Worm (Caenorhabditis elegans) whole organism, L4 larva: ENCODE measurements around the gene gfat-2.
A peak's percentile ranks its signal among the peaks of the same experiment; 100 is the strongest.

Experiments
- attf-4 ChIP-seq: sonication (generic microtip); optimal IDR thresholded peaks from 3 replicates; lab custom pipeline; 2017; ENCODE audit warnings: missing biosample characterization, missing genetic modification characterization
- daf-8 ChIP-seq: fragments of 200-800 bp; sonication (Bioruptor generic); IDR thresholded peaks from 2 replicates; pipeline ENCODE4 v1.3.6; 2022; ENCODE audit warnings: missing genetic modification characterization, missing compliant biosample characterization
- fkh-10 ChIP-seq: fragments of 150-350 bp; optimal IDR thresholded peaks from 2 replicates; lab custom pipeline; 2014; ENCODE audit warnings: missing biosample characterization, missing genetic modification reagents, missing genetic modification characterization
- fos-1 ChIP-seq: fragments of 150-350 bp; optimal IDR thresholded peaks from 2 replicates; lab custom pipeline; 2014; ENCODE audit warnings: missing biosample characterization, missing genetic modification characterization
- lin-15B ChIP-seq: fragments of 150-350 bp; sonication (generic microtip); optimal IDR thresholded peaks from 3 replicates; lab custom pipeline; 2014; ENCODE audit warnings: missing biosample characterization, missing genetic modification characterization
- mep-1 ChIP-seq: fragments of 150-350 bp; sonication (generic microtip); optimal IDR thresholded peaks from 3 replicates; lab custom pipeline; 2014; ENCODE audit warnings: missing biosample characterization, missing genetic modification characterization
- pha-4 ChIP-seq, 2 experiments: fragments of 150-350 bp in 1 of 2; fragments of 200-800 bp in 1 of 2; sonication (Bioruptor generic) in 1 of 2; IDR thresholded peaks in 1 of 2; optimal IDR thresholded peaks in 1 of 2; 2 replicates each; pipeline versions ENCODE4 v1.3.6 to Lab custom; 2014 to 2022; ENCODE audit warnings: missing genetic modification characterization in 2 of 2, missing genetic modification reagents in 2 of 2, missing biosample characterization in 1 of 2, missing compliant biosample characterization in 1 of 2
- unc-62 ChIP-seq, 3 experiments: fragments of 150-350 bp in 1 of 3; sonication (generic microtip); optimal IDR thresholded peaks in 2 of 3; peaks in 1 of 3; 1 replicate in 1 of 3; 2 replicates in 2 of 3; lab custom pipeline; 2014 to 2017; ENCODE audit warnings: missing biosample characterization in 3 of 3, missing genetic modification characterization in 3 of 3, missing genetic modification reagents in 3 of 3, missing genotype in 1 of 3

- TF ChIP-seq fos-1 (tag; lab: Kevin White, UChicago) (no peak), attf-4 (tag; lab: Kevin White, UChicago) (no peak), pha-4 (GFP tag; IDR thresholded peaks at IDR 0.05; lab: Robert Waterston, UW) (no peak), pha-4 (tag; optimal IDR thresholded peaks at IDR 0.05; lab: Kevin White, UChicago) (no peak), daf-8 (no peak), lin-15B (tag; lab: Kevin White, UChicago) (no peak), unc-62 (GFP tag; optimal IDR thresholded peaks at IDR 0.05 in 1 of 2; lab: Kevin White, UChicago) (peak in 1 of 2 experiments; percentile 18), unc-62 (tag; optimal IDR thresholded peaks at IDR 0.05; lab: Kevin White, UChicago) (no peak), mep-1 (tag; lab: Kevin White, UChicago) (no peak), fkh-10 (GFP tag; lab: Kevin White, UChicago) (no peak)
Observed at ce11 chrIV:11371645-11372044, 38.4 kb upstream of the gfat-2 start, which contains the start of gene sec-31.
